Worm (Caenorhabditis elegans) whole organism, L2 larva: ENCODE data around the gene fbxa-156.

Source experiments
- R02D3.7 ChIP-seq: fragments of 150-350 bp; optimal IDR thresholded peaks from 2 replicates; lab custom pipeline; 2014; ENCODE audit warnings: missing biosample characterization, missing genetic modification characterization
- crh-2 ChIP-seq: sonication (generic microtip); optimal IDR thresholded peaks from 2 replicates; lab custom pipeline; 2017; ENCODE audit warnings: missing biosample characterization, missing genetic modification characterization
- fos-1 ChIP-seq: fragments of 150-350 bp; optimal IDR thresholded peaks from 2 replicates; lab custom pipeline; 2014; ENCODE audit warnings: missing biosample characterization, missing genetic modification characterization
- nhr-11 ChIP-seq: fragments of 150-350 bp; optimal IDR thresholded peaks from 2 replicates; lab custom pipeline; 2014; ENCODE audit warnings: missing biosample characterization, missing genetic modification characterization
- nhr-12 ChIP-seq: fragments of 150-350 bp; optimal IDR thresholded peaks from 2 replicates; lab custom pipeline; 2014; ENCODE audit warnings: missing biosample characterization, missing genetic modification characterization
- nhr-21 ChIP-seq: fragments of 150-350 bp; optimal IDR thresholded peaks from 2 replicates; lab custom pipeline; 2014; ENCODE audit warnings: missing biosample characterization, missing genetic modification characterization
- nhr-237 ChIP-seq: fragments of 150-350 bp; optimal IDR thresholded peaks from 2 replicates; lab custom pipeline; 2014; ENCODE audit warnings: missing biosample characterization, missing genetic modification characterization
- sma-9 ChIP-seq, 2 experiments: fragments of 150-350 bp in 1 of 2; sonication (generic microtip) in 1 of 2; optimal IDR thresholded peaks; 2 replicates each; lab custom pipeline; 2014 to 2016; ENCODE audit warnings: missing genetic modification characterization in 2 of 2, mild to moderate bottlenecking in 1 of 2, missing biosample characterization in 1 of 2, missing compliant biosample characterization in 1 of 2, missing genetic modification reagents in 1 of 2, moderate library complexity in 1 of 2
- snpc-4 ChIP-seq: fragments of 150-350 bp; optimal IDR thresholded peaks from 2 replicates; lab custom pipeline; 2014; ENCODE audit warnings: missing biosample characterization, missing genetic modification characterization
- unc-39 ChIP-seq: fragments of 150-350 bp; optimal IDR thresholded peaks from 2 replicates; lab custom pipeline; 2014; ENCODE audit warnings: missing biosample characterization, missing genetic modification characterization
- zag-1 ChIP-seq: fragments of 150-350 bp; optimal IDR thresholded peaks from 2 replicates; lab custom pipeline; 2014; ENCODE audit warnings: missing biosample characterization, missing genetic modification characterization
- ztf-4 ChIP-seq: fragments of 150-350 bp; optimal IDR thresholded peaks from 2 replicates; lab custom pipeline; 2014; ENCODE audit warnings: missing biosample characterization, missing genetic modification characterization

- TF ChIP-seq ztf-4 (tag; lab: Kevin White, UChicago) (no peak), nhr-237 (tag; lab: Kevin White, UChicago) (no peak), nhr-21 (tag; lab: Kevin White, UChicago) (no peak), crh-2 (tag; lab: Kevin White, UChicago) (no peak), fos-1 (no peak), R02D3.7 (tag; lab: Kevin White, UChicago) (no peak), nhr-11 (tag; lab: Kevin White, UChicago) (no peak), nhr-12 (tag; lab: Kevin White, UChicago) (no peak), snpc-4 (tag; lab: Kevin White, UChicago) (no peak), sma-9 (GFP tag; optimal IDR thresholded peaks at IDR 0.05; lab: Kevin White, UChicago) (no peak), sma-9 (tag; optimal IDR thresholded peaks at IDR 0.05; lab: Kevin White, UChicago) (no peak), unc-39 (no peak), zag-1 (tag; lab: Kevin White, UChicago) (no peak)
These were observed 48.4 kb upstream of the fbxa-156 start for ce11 chrV:17944849-17945452.
